Worm (Caenorhabditis elegans): Measurements from ENCODE around the gene srd-41.

Gene srd-41

ce11 chrX:12365388-12365787, 38.9 kb downstream of the srd-41 start, which contains the start of gene F19H6.4:
F19H6.4 (plus strand) TSS chrX:12365688.
- no peak for TF ChIP-seq rbr-2 (tag; optimal IDR thresholded peaks at IDR 0.05)
- TF ChIP-seq madf-5 (GFP tag; IDR thresholded peaks at IDR 0.05) = no peak
- no peak for TF ChIP-seq unc-130 (GFP tag; optimal IDR thresholded peaks at IDR 0.05)
- no peak for TF ChIP-seq Y105C5A.15 (GFP tag; IDR thresholded peaks at IDR 0.05)
- TF ChIP-seq D1046.2 (GFP tag; IDR thresholded peaks at IDR 0.05) = no peak
- no peak for TF ChIP-seq snpc-4 (tag; optimal IDR thresholded peaks at IDR 0.05)
- no peak for TF ChIP-seq attf-4 (tag; optimal IDR thresholded peaks at IDR 0.05)
- TF ChIP-seq F37D6.2 (tag; optimal IDR thresholded peaks at IDR 0.05) = no peak
- no peak for TF ChIP-seq nhr-76 (tag; optimal IDR thresholded peaks at IDR 0.05)
- no peak for TF ChIP-seq arid-1 (GFP tag; conservative IDR thresholded peaks at IDR 0.05)
- no peak for TF ChIP-seq ztf-7 (tag; optimal IDR thresholded peaks at IDR 0.05)
- TF ChIP-seq nhr-77 (tag; optimal IDR thresholded peaks at IDR 0.05) = no peak
- TF ChIP-seq dve-1 (tag; optimal IDR thresholded peaks at IDR 0.05; ENCODE audit: insufficient read depth) = no peak
- TF ChIP-seq nhr-102 (tag; optimal IDR thresholded peaks at IDR 0.05) = no peak
- no peak for TF ChIP-seq daf-19 (GFP tag; conservative IDR thresholded peaks at IDR 0.05)
- TF ChIP-seq ctbp-1 (GFP tag; IDR thresholded peaks at IDR 0.05) = no peak

ce11 chrX:12367498-12367897, 41.0 kb downstream of the srd-41 start:
- TF ChIP-seq egl-43 (GFP tag; IDR thresholded peaks at IDR 0.05) (peak; percentile 82), ceh-32 (tag; optimal IDR thresholded peaks at IDR 0.05; ENCODE audit: poor library complexity) (no peak), saeg-2 (GFP tag; IDR thresholded peaks at IDR 0.05) (no peak), vab-7 (GFP tag; IDR thresholded peaks at IDR 0.05) (peak; percentile 75), ceh-62 (tag; optimal IDR thresholded peaks at IDR 0.05) (no peak), lir-3 (tag; optimal IDR thresholded peaks at IDR 0.05) (no peak), F26F4.8 (GFP tag; conservative IDR thresholded peaks at IDR 0.05) (no peak), dmd-6 (GFP tag; IDR thresholded peaks at IDR 0.05) (peak; percentile 55), lin-1 (GFP tag; IDR thresholded peaks at IDR 0.05) (peak; percentile 53; the same call in 1 of the 2 replicates), R02D3.7 (tag; optimal IDR thresholded peaks at IDR 0.05) (no peak), ZK337.2 (GFP tag; IDR thresholded peaks at IDR 0.05) (no peak), set-16 (GFP tag; IDR thresholded peaks at IDR 0.05) (no peak), lin-13 (GFP tag; optimal IDR thresholded peaks at IDR 0.05) (peak; percentile 13), ceh-20 (GFP tag; IDR thresholded peaks at IDR 0.05) (0 out of 2 replicates have a peak, but pooled peaks have one; percentile 33), zfp-3 (GFP tag; conservative IDR thresholded peaks at IDR 0.05) (no peak), daf-8 (GFP tag; IDR thresholded peaks at IDR 0.05) (no peak), nhr-102 (tag; optimal IDR thresholded peaks at IDR 0.05) (no peak), snpc-4 (tag; optimal IDR thresholded peaks at IDR 0.05) (no peak), F37D6.2 (tag; optimal IDR thresholded peaks at IDR 0.05) (no peak), jun-1 (tag; optimal IDR thresholded peaks at IDR 0.05) (no peak), lin-38 (GFP tag; IDR thresholded peaks at IDR 0.05) (no peak), madf-5 (GFP tag; IDR thresholded peaks at IDR 0.05) (no peak), F44E2.7 (GFP tag; IDR thresholded peaks at IDR 0.05) (no peak), lim-7 (GFP tag; IDR thresholded peaks at IDR 0.05) (peak; percentile 88), ceh-82 (tag; optimal IDR thresholded peaks at IDR 0.05) (no peak), nhr-76 (tag; optimal IDR thresholded peaks at IDR 0.05) (no peak), hlh-11 (tag; optimal IDR thresholded peaks at IDR 0.05) (peak; percentile 53), ceh-44 (GFP tag; IDR thresholded peaks at IDR 0.05) (no peak; the same call in 1 of the 2 replicates), sdz-12 (GFP tag; optimal IDR thresholded peaks at IDR 0.05) (no peak), ZK546.5 (tag; optimal IDR thresholded peaks at IDR 0.05) (no peak), pha-4 (GFP tag; IDR thresholded peaks at IDR 0.05) (no peak), pha-4 (tag; optimal IDR thresholded peaks at IDR 0.05) (no peak), nhr-11 (tag; optimal IDR thresholded peaks at IDR 0.05) (no peak), nhr-41 (GFP tag; IDR thresholded peaks at IDR 0.05) (peak; percentile 82; the same call in 1 of the 2 replicates), unc-130 (GFP tag; optimal IDR thresholded peaks at IDR 0.05) (no peak), D1046.2 (GFP tag; IDR thresholded peaks at IDR 0.05) (no peak), nhr-48 (tag; optimal IDR thresholded peaks at IDR 0.05) (no peak), unc-39 (tag; optimal IDR thresholded peaks at IDR 0.05) (no peak), ceh-28 (tag; optimal IDR thresholded peaks at IDR 0.05) (no peak), rbr-2 (tag; optimal IDR thresholded peaks at IDR 0.05) (peak; percentile 30), T20F7.1 (GFP tag; optimal IDR thresholded peaks at IDR 0.05) (no peak), hmg-1.1 (GFP tag; IDR thresholded peaks at IDR 0.05) (peak; percentile 90)

Data from whole organism, L4 larva.